Worm (Caenorhabditis elegans) whole organism, early embryonic: Measurements from ENCODE around the gene C18G1.9.

Experiments used
- B0310.2 ChIP-seq: sonication (generic microtip); optimal IDR thresholded peaks from 2 replicates; lab custom pipeline; 2016; ENCODE audit warnings: mild to moderate bottlenecking, missing genetic modification characterization, missing compliant biosample characterization
- F13C5.2 ChIP-seq: sonication (generic microtip); optimal IDR thresholded peaks from 2 replicates; lab custom pipeline; 2017; ENCODE audit warnings: mild to moderate bottlenecking, missing genetic modification characterization, inconsistent platforms, missing compliant biosample characterization
- aly-1 ChIP-seq: sonication (generic microtip); optimal IDR thresholded peaks from 2 replicates; lab custom pipeline; 2016; ENCODE audit warnings: missing genetic modification characterization, missing compliant biosample characterization
- ama-1 ChIP-seq: fragments of 150-350 bp; optimal IDR thresholded peaks from 2 replicates; lab custom pipeline; 2014
- ceh-13 ChIP-seq: fragments of 200-800 bp; sonication (Bioruptor generic); optimal IDR thresholded peaks from 2 replicates; lab custom pipeline; 2018; ENCODE audit warnings: mild to moderate bottlenecking, missing genetic modification characterization, missing compliant biosample characterization
- ceh-36 ChIP-seq: sonication (generic microtip); optimal IDR thresholded peaks from 2 replicates; lab custom pipeline; 2016; ENCODE audit warnings: missing genetic modification characterization, inconsistent platforms, missing compliant biosample characterization
- ets-7 ChIP-seq: sonication (generic microtip); optimal IDR thresholded peaks from 2 replicates; lab custom pipeline; 2016; ENCODE audit warnings: missing genotype, missing genetic modification characterization, missing compliant biosample characterization
- flt-1 ChIP-seq: fragments of 200-800 bp; sonication (Bioruptor generic); IDR thresholded peaks from 2 replicates; pipeline ENCODE4 v1.3.6; 2022; ENCODE audit warnings: missing genetic modification characterization, missing compliant biosample characterization
- hmbx-1 ChIP-seq: sonication (generic microtip); optimal IDR thresholded peaks from 2 replicates; lab custom pipeline; 2016; ENCODE audit warnings: mild to moderate bottlenecking, missing genetic modification characterization, missing compliant biosample characterization
- hmg-4 ChIP-seq: fragments of 200-800 bp; sonication (Bioruptor generic); optimal IDR thresholded peaks from 2 replicates; lab custom pipeline; 2018; ENCODE audit warnings: mild to moderate bottlenecking, missing genetic modification characterization, missing compliant biosample characterization
- hnd-1 ChIP-seq: sonication (generic microtip); optimal IDR thresholded peaks from 2 replicates; lab custom pipeline; 2016; ENCODE audit warnings: missing genetic modification characterization, missing compliant biosample characterization
- pes-1 ChIP-seq: fragments of 200-800 bp; sonication (Bioruptor generic); IDR thresholded peaks from 2 replicates; pipeline ENCODE4 v1.3.6; 2022; ENCODE audit warnings: missing genetic modification reagents, missing genetic modification characterization, missing compliant biosample characterization
- scrt-1 ChIP-seq: fragments of 200-800 bp; sonication (Bioruptor generic); IDR thresholded peaks from 2 replicates; pipeline ENCODE4 v1.3.6; 2022; ENCODE audit warnings: missing genetic modification characterization, missing compliant biosample characterization
- sea-1 ChIP-seq: fragments of 200-800 bp; sonication (Bioruptor generic); conservative IDR thresholded peaks from 2 replicates; pipeline ENCODE4 v1.3.6; 2022; ENCODE audit warnings: missing genetic modification characterization, missing compliant biosample characterization
- tbx-11 ChIP-seq: fragments of 200-800 bp; sonication (Bioruptor generic); IDR thresholded peaks from 2 replicates; pipeline ENCODE4 v1.3.6; 2022; ENCODE audit warnings: missing genetic modification characterization, missing compliant biosample characterization
- tbx-37 ChIP-seq: fragments of 200-800 bp; sonication (Bioruptor generic); conservative IDR thresholded peaks from 2 replicates; pipeline ENCODE4 v1.3.6; 2022; ENCODE audit warnings: missing genetic modification reagents, missing genetic modification characterization, missing compliant biosample characterization
- tra-4 ChIP-seq: sonication (generic microtip); optimal IDR thresholded peaks from 2 replicates; lab custom pipeline; 2017; ENCODE audit warnings: missing genetic modification characterization, missing compliant biosample characterization

Gene C18G1.9

DNA sequence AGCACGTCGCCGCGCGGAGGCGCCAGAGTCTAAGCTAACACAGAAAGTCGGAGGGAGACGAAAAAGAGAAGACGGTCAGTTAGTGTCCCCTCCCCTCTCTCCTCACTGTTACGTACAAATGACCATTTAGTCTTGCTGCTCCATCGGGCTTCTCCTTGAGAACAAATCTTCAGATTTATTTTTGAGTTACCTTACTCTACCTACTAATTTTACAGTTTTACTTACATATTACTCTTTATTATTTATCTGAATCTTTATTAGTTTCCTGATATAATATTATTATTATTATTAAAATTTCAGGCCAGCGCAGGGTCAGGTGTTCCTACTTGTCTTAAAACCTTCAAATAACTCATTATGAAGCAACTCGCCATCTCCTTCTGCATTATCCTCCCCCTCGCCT is 31.3 kb upstream of the C18G1.9 start, which contains the start of gene R02F11.1:
TSS of gene R02F11.1 (plus strand) at position 301 of the 400 bp plus-strand sequence.
- TF ChIP-seq sea-1 (GFP tag; lab: Robert Waterston, UW) (no peak), B0310.2 (no peak), ceh-36 (tag; lab: Kevin White, UChicago) (no peak), flt-1 (GFP tag; lab: Robert Waterston, UW) (no peak), tra-4 (tag; lab: Kevin White, UChicago) (no peak), ets-7 (tag; lab: Kevin White, UChicago) (no peak), hmbx-1 (tag; lab: Kevin White, UChicago) (no peak), ceh-13 (GFP tag; lab: Kevin White, UChicago) (no peak), hmg-4 (GFP tag; lab: Kevin White, UChicago) (no peak), pes-1 (no peak), aly-1 (tag; lab: Kevin White, UChicago) (no peak), ama-1 (lab: Kevin White, UChicago) (no peak)

DNA sequence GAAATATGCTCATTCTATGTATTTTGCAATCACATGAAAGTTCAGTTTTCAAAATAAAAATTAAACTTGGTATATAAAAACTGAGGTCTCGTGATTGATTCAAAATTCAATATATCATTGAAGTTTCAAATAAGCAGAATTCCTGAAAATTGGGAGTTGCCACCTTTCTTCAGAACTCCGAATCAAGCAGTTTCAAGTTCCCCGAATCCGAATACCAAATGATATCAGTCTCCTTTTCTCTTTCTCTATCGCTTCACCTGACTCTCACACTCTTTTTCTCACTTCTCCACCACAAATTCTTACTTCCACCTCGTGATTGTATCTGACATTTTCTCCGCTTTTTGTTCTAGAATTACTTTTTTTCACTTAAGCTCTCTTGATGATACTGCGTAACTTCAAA is 24.8 kb upstream of the C18G1.9 start, which contains the start of gene R02F11.2:
TSS of gene R02F11.2 (plus strand) at position 292 of the 400 bp plus-strand sequence.
- TF ChIP-seq hnd-1, result no peak
- no peak for TF ChIP-seq pes-1
- no peak for TF ChIP-seq ceh-36 (tag; lab: Kevin White, UChicago)
- no peak for TF ChIP-seq ceh-13 (GFP tag; lab: Kevin White, UChicago)
- TF ChIP-seq aly-1 (tag; lab: Kevin White, UChicago), result no peak
- TF ChIP-seq flt-1 (GFP tag; lab: Robert Waterston, UW), result no peak
- TF ChIP-seq sea-1 (GFP tag; lab: Robert Waterston, UW), result no peak
- TF ChIP-seq hmbx-1 (tag; lab: Kevin White, UChicago), result no peak
- no peak for TF ChIP-seq F13C5.2 (tag; lab: Kevin White, UChicago)
- TF ChIP-seq hmg-4 (GFP tag; lab: Kevin White, UChicago), result no peak
- TF ChIP-seq tra-4 (tag; lab: Kevin White, UChicago), result no peak
- TF ChIP-seq tbx-11, result no peak
- no peak for TF ChIP-seq B0310.2
- no peak for TF ChIP-seq scrt-1
- no peak for TF ChIP-seq ama-1 (lab: Kevin White, UChicago)
- no peak for TF ChIP-seq ets-7 (tag; lab: Kevin White, UChicago)
- TF ChIP-seq tbx-37, result no peak

DNA sequence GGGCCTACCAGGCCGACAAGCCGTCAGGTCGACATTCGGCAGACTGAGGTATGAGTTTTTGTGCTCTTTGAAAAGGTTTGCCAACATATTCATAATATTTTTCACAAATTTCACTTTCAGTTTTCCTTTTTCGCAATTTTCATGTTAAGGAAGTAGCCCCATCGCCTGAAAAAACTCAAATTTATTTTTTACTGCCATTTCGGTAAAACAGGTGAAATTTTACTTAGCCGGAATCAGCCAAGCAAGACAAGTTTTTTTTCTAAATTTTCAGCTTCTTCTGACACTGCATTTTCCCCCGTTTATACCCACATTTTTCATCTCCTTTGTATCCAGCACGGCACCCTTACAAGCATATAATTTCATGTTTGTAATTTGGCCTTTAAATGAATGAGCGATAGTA is 22.0 kb upstream of the C18G1.9 start, which contains the start of gene R02F11.11:
TSS of gene R02F11.11 (plus strand) at position 301 of the 400 bp plus-strand sequence.
- TF ChIP-seq F13C5.2 (tag; lab: Kevin White, UChicago) (no peak), flt-1 (GFP tag; lab: Robert Waterston, UW) (no peak), tbx-11 (no peak), aly-1 (tag; lab: Kevin White, UChicago) (no peak), tbx-37 (no peak), ceh-13 (GFP tag; lab: Kevin White, UChicago) (no peak), ceh-36 (tag; lab: Kevin White, UChicago) (no peak), ama-1 (lab: Kevin White, UChicago) (no peak), tra-4 (tag; lab: Kevin White, UChicago) (no peak), hmg-4 (GFP tag; lab: Kevin White, UChicago) (no peak), hmbx-1 (tag; lab: Kevin White, UChicago) (no peak), scrt-1 (no peak), pes-1 (no peak)

- TF ChIP-seq B0310.2, result no peak
- TF ChIP-seq ceh-13 (GFP tag; lab: Kevin White, UChicago), result no peak
- no peak for TF ChIP-seq F13C5.2 (tag; lab: Kevin White, UChicago)
- TF ChIP-seq hmbx-1 (tag; lab: Kevin White, UChicago), result no peak
- TF ChIP-seq scrt-1, result no peak
- no peak for TF ChIP-seq sea-1 (GFP tag; lab: Robert Waterston, UW)
- TF ChIP-seq aly-1 (tag; lab: Kevin White, UChicago), result no peak
- no peak for TF ChIP-seq flt-1 (GFP tag; lab: Robert Waterston, UW)
- no peak for TF ChIP-seq ceh-36 (tag; lab: Kevin White, UChicago)
Observed at ce11 chrV:4790368-4790767, 20.8 kb upstream of the C18G1.9 start, which contains the start of gene R02F11.12. Gene R02F11.12 (plus strand): TSS chrV:4790668.

ce11 chrV:4788823-4789222 is 19.3 kb upstream of the C18G1.9 start, which contains the start of gene R02F11.10:
Gene R02F11.10 (plus strand): TSS chrV:4789123.
- TF ChIP-seq scrt-1 (no peak), ama-1 (lab: Kevin White, UChicago) (no peak), hmg-4 (GFP tag; lab: Kevin White, UChicago) (no peak), B0310.2 (no peak), sea-1 (GFP tag; lab: Robert Waterston, UW) (no peak), ets-7 (tag; lab: Kevin White, UChicago) (no peak), aly-1 (tag; lab: Kevin White, UChicago) (no peak), F13C5.2 (tag; lab: Kevin White, UChicago) (no peak)

ce11 chrV:4787836-4788235 is 18.3 kb upstream of the C18G1.9 start:
- TF ChIP-seq F13C5.2 (tag; lab: Kevin White, UChicago), result no peak

ce11 chrV:4787166-4787565 is 17.6 kb upstream of the C18G1.9 start, which contains the start of gene R02F11.9:
Gene R02F11.9 (plus strand): TSS chrV:4787466.
- TF ChIP-seq F13C5.2 (tag; lab: Kevin White, UChicago) (no peak), hmg-4 (GFP tag; lab: Kevin White, UChicago) (no peak), tbx-37 (no peak), tra-4 (tag; lab: Kevin White, UChicago) (no peak), pes-1 (no peak), sea-1 (GFP tag; lab: Robert Waterston, UW) (no peak), flt-1 (GFP tag; lab: Robert Waterston, UW) (no peak), tbx-11 (no peak), hnd-1 (no peak), ceh-13 (GFP tag; lab: Kevin White, UChicago) (no peak), B0310.2 (no peak), scrt-1 (no peak), hmbx-1 (tag; lab: Kevin White, UChicago) (no peak)
